Fruit fly (Drosophila melanogaster) whole organism, embryonic: ENCODE results near the gene Larp7.

Source experiments
- BEAF-32 ChIP-seq: fragments of 200-800 bp; sonication (Bioruptor generic); optimal IDR thresholded peaks from 3 replicates; lab custom pipeline; 2017; ENCODE audit warnings: missing biosample characterization, missing genetic modification characterization, mild to moderate bottlenecking, moderate library complexity, missing genetic modification reagents
- Blimp-1 ChIP-seq: fragments of 200-800 bp; sonication (Bioruptor generic); optimal IDR thresholded peaks from 3 replicates; lab custom pipeline; 2018; ENCODE audit warnings: missing biosample characterization, missing genetic modification characterization, mild to moderate bottlenecking, moderate library complexity, missing genetic modification reagents
- CG10209 ChIP-seq: fragments of 200-800 bp; sonication (Bioruptor generic); optimal IDR thresholded peaks from 3 replicates; lab custom pipeline; 2017; ENCODE audit warnings: missing biosample characterization, mild to moderate bottlenecking, missing genetic modification characterization, missing genetic modification reagents
- CG10431 ChIP-seq: fragments of 200-800 bp; sonication (Bioruptor generic); optimal IDR thresholded peaks from 3 replicates; lab custom pipeline; 2018; ENCODE audit warnings: missing biosample characterization, mild to moderate bottlenecking, missing genetic modification characterization
- CG12659 ChIP-seq: fragments of 200-800 bp; sonication (Bioruptor generic); optimal IDR thresholded peaks from 3 replicates; lab custom pipeline; 2017; ENCODE audit warnings: mild to moderate bottlenecking, missing biosample characterization, missing genetic modification reagents, missing genetic modification characterization
- CG14860 ChIP-seq: fragments of 200-800 bp; sonication (Bioruptor generic); IDR thresholded peaks from 3 replicates; pipeline ENCODE4 v1.3.6; 2022; ENCODE audit warnings: missing biosample characterization, missing genetic modification characterization; ENCODE audit not compliant: partially characterized antibody
- CG14965 ChIP-seq: fragments of 200-800 bp; sonication (Bioruptor generic); optimal IDR thresholded peaks from 2 replicates; lab custom pipeline; 2016; ENCODE audit warnings: missing biosample characterization, missing genetic modification characterization, borderline replicate concordance
- CG15696 ChIP-seq: fragments of 200-800 bp; sonication (Bioruptor generic); optimal IDR thresholded peaks from 2 replicates; lab custom pipeline; 2019; ENCODE audit warnings: missing biosample characterization, mild to moderate bottlenecking, missing genetic modification characterization, moderate library complexity
- CG1603 ChIP-seq: fragments of 200-800 bp; sonication (Bioruptor generic); optimal IDR thresholded peaks from 2 replicates; lab custom pipeline; 2019; ENCODE audit warnings: missing biosample characterization, mild to moderate bottlenecking, missing genetic modification characterization, moderate library complexity
- CG17829 ChIP-seq: fragments of 200-800 bp; optimal IDR thresholded peaks from 2 replicates; lab custom pipeline; 2019; ENCODE audit warnings: missing biosample characterization, mild to moderate bottlenecking, missing genetic modification characterization, moderate library complexity
- CG18619 ChIP-seq: fragments of 200-800 bp; sonication (Bioruptor generic); optimal IDR thresholded peaks from 3 replicates; lab custom pipeline; 2017; ENCODE audit warnings: missing biosample characterization, mild to moderate bottlenecking, missing genetic modification characterization
- CG2199 ChIP-seq: fragments of 200-800 bp; sonication (Bioruptor generic); IDR thresholded peaks from 3 replicates; pipeline ENCODE4 v1.3.6; 2022; ENCODE audit warnings: missing biosample characterization, missing genetic modification characterization
- CG2202 ChIP-seq: fragments of 200-800 bp; sonication (Bioruptor generic); optimal IDR thresholded peaks from 2 replicates; lab custom pipeline; 2018; ENCODE audit warnings: missing biosample characterization, mild to moderate bottlenecking, missing genetic modification characterization
- CG2889 ChIP-seq: fragments of 200-800 bp; sonication (Bioruptor generic); IDR thresholded peaks from 3 replicates; pipeline ENCODE4 v1.3.6; 2022; ENCODE audit warnings: missing biosample characterization, missing genetic modification characterization
- CG33557 ChIP-seq: fragments of 200-800 bp; sonication (Bioruptor generic); optimal IDR thresholded peaks from 2 replicates; lab custom pipeline; 2019; ENCODE audit warnings: missing biosample characterization, mild to moderate bottlenecking, missing genetic modification characterization, moderate library complexity
- CG4360 ChIP-seq: fragments of 200-800 bp; sonication (Bioruptor generic); IDR thresholded peaks from 2 replicates; pipeline ENCODE4 v1.3.6; 2022; ENCODE audit warnings: missing biosample characterization, missing genetic modification characterization
- CG4617 ChIP-seq: fragments of 200-800 bp; sonication (Bioruptor generic); optimal IDR thresholded peaks from 3 replicates; lab custom pipeline; 2016; ENCODE audit warnings: missing biosample characterization, missing genetic modification characterization, borderline replicate concordance
- CG5180 ChIP-seq: fragments of 200-800 bp; sonication (Bioruptor generic); optimal IDR thresholded peaks from 3 replicates; lab custom pipeline; 2017; ENCODE audit warnings: missing biosample characterization, missing genetic modification characterization, mild to moderate bottlenecking, moderate library complexity, missing genetic modification reagents
- CG5953 ChIP-seq: fragments of 200-800 bp; sonication (Bioruptor generic); IDR thresholded peaks from 2 replicates; pipeline ENCODE4 v1.3.6; 2022; ENCODE audit warnings: missing biosample characterization, missing genetic modification characterization
- CG6791 ChIP-seq: fragments of 200-800 bp; sonication (Bioruptor generic); IDR thresholded peaks from 3 replicates; pipeline ENCODE4 v1.3.6; 2022; ENCODE audit warnings: missing biosample characterization, missing genetic modification characterization; ENCODE audit not compliant: partially characterized antibody
- CG6813 ChIP-seq: fragments of 200-800 bp; sonication (Bioruptor generic); optimal IDR thresholded peaks from 2 replicates; lab custom pipeline; 2017; ENCODE audit warnings: missing biosample characterization, missing genetic modification characterization, mild to moderate bottlenecking, moderate library complexity, missing genetic modification reagents
- CG7372 ChIP-seq: fragments of 200-800 bp; sonication (Bioruptor generic); IDR thresholded peaks from 2 replicates; pipeline ENCODE4 v1.3.6; 2022; ENCODE audit warnings: missing biosample characterization, missing genetic modification characterization
- Doc3 ChIP-seq: fragments of 200-800 bp; sonication (Bioruptor generic); IDR thresholded peaks from 3 replicates; pipeline ENCODE4 v1.3.6; 2022; ENCODE audit warnings: missing biosample characterization, missing genetic modification characterization; ENCODE audit not compliant: partially characterized antibody
- Dref ChIP-seq: fragments of 200-800 bp; sonication (Bioruptor generic); IDR thresholded peaks from 2 replicates; pipeline ENCODE4 v1.3.6; 2022; ENCODE audit warnings: missing biosample characterization, missing genetic modification characterization
- Hand ChIP-seq: fragments of 200-800 bp; sonication (Bioruptor generic); optimal IDR thresholded peaks from 2 replicates; lab custom pipeline; 2017; ENCODE audit warnings: mild to moderate bottlenecking, missing biosample characterization, missing genetic modification reagents, missing genetic modification characterization
- Hmx ChIP-seq: fragments of 200-800 bp; sonication (Bioruptor generic); optimal IDR thresholded peaks from 2 replicates; lab custom pipeline; 2016; ENCODE audit warnings: missing biosample characterization, missing genetic modification characterization
- Hr78 ChIP-seq, 2 experiments: fragments of 200-800 bp in 1 of 2; fragments of >200 bp in 1 of 2; sonication (Bioruptor generic) in 1 of 2; optimal IDR thresholded peaks; 2 replicates each; lab custom pipeline; 2017 to 2019; ENCODE audit warnings: missing biosample characterization in 2 of 2, missing genetic modification characterization in 2 of 2, mild to moderate bottlenecking in 1 of 2, moderate library complexity in 1 of 2
- MBD-R2 ChIP-seq: fragments of 200-800 bp; sonication (Bioruptor generic); IDR thresholded peaks from 2 replicates; pipeline ENCODE4 v1.3.6; 2022; ENCODE audit warnings: missing biosample characterization, missing genetic modification characterization
- MESR4 ChIP-seq: fragments of 200-800 bp; sonication (Bioruptor generic); optimal IDR thresholded peaks from 2 replicates; lab custom pipeline; 2018; ENCODE audit warnings: missing biosample characterization, mild to moderate bottlenecking, missing genetic modification characterization, moderate library complexity
- Poxn ChIP-seq: fragments of 200-800 bp; sonication (Bioruptor generic); IDR thresholded peaks from 2 replicates; pipeline ENCODE4 v1.3.6; 2022; ENCODE audit warnings: missing biosample characterization, missing genetic modification characterization
- Ptx1 ChIP-seq: fragments of 200-800 bp; sonication (Bioruptor generic); IDR thresholded peaks from 2 replicates; pipeline ENCODE4 v1.3.6; 2022; ENCODE audit warnings: missing biosample characterization, missing genetic modification characterization
- Scr ChIP-seq: fragments of 200-800 bp; sonication (Bioruptor generic); IDR thresholded peaks from 2 replicates; pipeline ENCODE4 v1.3.6; 2022; ENCODE audit warnings: missing biosample characterization, missing genetic modification characterization; ENCODE audit not compliant: partially characterized antibody
- Taf1 ChIP-seq: fragments of 200-800 bp; sonication (Bioruptor generic); IDR thresholded peaks from 2 replicates; pipeline ENCODE4 v1.3.6; 2022; ENCODE audit warnings: missing biosample characterization, missing genetic modification characterization
- Xrp1 ChIP-seq: fragments of 200-800 bp; sonication (Bioruptor generic); IDR thresholded peaks from 2 replicates; pipeline ENCODE4 v1.3.6; 2022; ENCODE audit warnings: missing biosample characterization, missing genetic modification characterization
- al ChIP-seq: fragments of 200-800 bp; sonication (Bioruptor generic); IDR thresholded peaks from 2 replicates; pipeline ENCODE4 v1.3.6; 2022; ENCODE audit warnings: missing biosample characterization, missing genetic modification characterization
- ato ChIP-seq: fragments of 200-800 bp; sonication (Bioruptor generic); IDR thresholded peaks from 2 replicates; pipeline ENCODE4 v1.3.6; 2022; ENCODE audit warnings: missing biosample characterization, missing genetic modification characterization; ENCODE audit not compliant: partially characterized antibody
- gce ChIP-seq: fragments of 200-800 bp; sonication (Bioruptor generic); IDR thresholded peaks from 3 replicates; pipeline ENCODE4 v1.3.6; 2022; ENCODE audit warnings: missing biosample characterization, missing genetic modification characterization
- hkb ChIP-seq, 2 experiments: fragments of 200-800 bp in 1 of 2; fragments of >200 bp in 1 of 2; sonication (Bioruptor generic) in 1 of 2; IDR thresholded peaks in 1 of 2; optimal IDR thresholded peaks in 1 of 2; 2 replicates each; pipeline versions ENCODE4 v1.3.6 to Lab custom; 2017 to 2022; ENCODE audit warnings: missing biosample characterization in 1 of 2, missing genetic modification characterization in 1 of 2
- kni ChIP-seq: fragments of 200-800 bp; sonication (Bioruptor generic); optimal IDR thresholded peaks from 3 replicates; lab custom pipeline; 2017; ENCODE audit warnings: mild to moderate bottlenecking, missing biosample characterization, missing genetic modification reagents, missing genetic modification characterization
- knrl ChIP-seq: fragments of 200-800 bp; sonication (Bioruptor generic); IDR thresholded peaks from 3 replicates; pipeline ENCODE4 v1.3.6; 2022; ENCODE audit warnings: missing biosample characterization, missing genetic modification characterization; ENCODE audit not compliant: partially characterized antibody
- nmo ChIP-seq: fragments of 200-800 bp; sonication (Bioruptor generic); optimal IDR thresholded peaks from 2 replicates; lab custom pipeline; 2018; ENCODE audit warnings: missing biosample characterization, mild to moderate bottlenecking, missing genetic modification characterization, moderate library complexity
- org-1 ChIP-seq: fragments of 200-800 bp; sonication (Bioruptor generic); optimal IDR thresholded peaks from 2 replicates; lab custom pipeline; 2017; ENCODE audit warnings: missing biosample characterization, missing genetic modification characterization
- otp ChIP-seq: fragments of 200-800 bp; sonication (Bioruptor generic); IDR thresholded peaks from 3 replicates; pipeline ENCODE4, ENCODE4 v1.3.6; 2022; ENCODE audit warnings: missing biosample characterization, missing genetic modification characterization
- pb ChIP-seq: fragments of 200-800 bp; sonication (Bioruptor generic); optimal IDR thresholded peaks from 3 replicates; lab custom pipeline; 2016; ENCODE audit warnings: missing biosample characterization, missing genetic modification characterization
- psq ChIP-seq: fragments of 200-800 bp; sonication (Bioruptor generic); optimal IDR thresholded peaks from 2 replicates; lab custom pipeline; 2017; ENCODE audit warnings: missing biosample characterization, missing genetic modification characterization
- row ChIP-seq: fragments of 200-800 bp; sonication (Bioruptor generic); IDR thresholded peaks from 3 replicates; pipeline ENCODE4 v1.3.6; 2022; ENCODE audit warnings: missing biosample characterization, missing genetic modification characterization
- sd ChIP-seq: fragments of 200-800 bp; sonication (Bioruptor generic); optimal IDR thresholded peaks from 3 replicates; lab custom pipeline; 2018; ENCODE audit warnings: missing biosample characterization, mild to moderate bottlenecking, missing genetic modification characterization, moderate library complexity
- stwl ChIP-seq: fragments of 200-800 bp; sonication (Bioruptor generic); optimal IDR thresholded peaks from 3 replicates; lab custom pipeline; 2018; ENCODE audit warnings: missing biosample characterization, mild to moderate bottlenecking, missing genetic modification characterization, moderate library complexity
- tup ChIP-seq: fragments of 200-800 bp; sonication (Bioruptor generic); optimal IDR thresholded peaks from 2 replicates; lab custom pipeline; 2016; ENCODE audit warnings: missing biosample characterization, mild to moderate bottlenecking, missing genetic modification characterization, moderate library complexity

The Larp7 gene

dm6 chrX:9232199-9232598 lies 11.4 kb upstream of the Larp7 start, which contains the start of gene CG12121 (continued):
- TF ChIP-seq CG2202 (tag; lab: Kevin White, UChicago): no peak
- TF ChIP-seq gce: no peak
- no peak for TF ChIP-seq CG18619 (GFP tag; lab: Kevin White, UChicago)
- no peak for TF ChIP-seq tup (GFP tag; lab: Kevin White, UChicago)
- no peak for TF ChIP-seq CG14965 (GFP tag; lab: Kevin White, UChicago)
- TF ChIP-seq CG10209: no peak
- TF ChIP-seq pb (GFP tag; lab: Kevin White, UChicago): no peak
- TF ChIP-seq Blimp-1: no peak
- TF ChIP-seq BEAF-32 (GFP tag; lab: Kevin White, UChicago): peak; percentile 66
- 0 out of 3 replicates have a peak, but pooled peaks have one; percentile 21 for TF ChIP-seq row
- TF ChIP-seq CG12659 (GFP tag; lab: Kevin White, UChicago): peak; percentile 11
- TF ChIP-seq CG4617 (GFP tag; lab: Kevin White, UChicago): peak; percentile 34
- TF ChIP-seq CG15696 (tag; lab: Kevin White, UChicago): no peak
- no peak for TF ChIP-seq sd (tag; lab: Kevin White, UChicago)
- TF ChIP-seq CG33557 (GFP tag; lab: Kevin White, UChicago): no peak
- no peak for TF ChIP-seq CG5953 (GFP tag; lab: Robert Waterston, UW)
- no peak for TF ChIP-seq Hmx (GFP tag; lab: Kevin White, UChicago)
- peak; percentile 59 for TF ChIP-seq MBD-R2 (GFP tag; lab: Robert Waterston, UW)
- peak; percentile 56; the same call in 2 of the 3 replicates for TF ChIP-seq CG14860 (GFP tag; lab: Robert Waterston, UW)
- TF ChIP-seq hkb (optimal IDR thresholded peaks at IDR 0.05; lab: Kevin White, UChicago): no peak
- TF ChIP-seq hkb (GFP tag; IDR thresholded peaks at IDR 0.05; lab: Robert Waterston, UW): no peak
- no peak for TF ChIP-seq kni (GFP tag; lab: Kevin White, UChicago)
- TF ChIP-seq CG4360: no peak
- peak; percentile 80 for TF ChIP-seq CG6791 (GFP tag; lab: Robert Waterston, UW)
- TF ChIP-seq org-1: no peak
- no peak for TF ChIP-seq Hand
- TF ChIP-seq CG17829: peak; percentile 18
- no peak for TF ChIP-seq otp (GFP tag; lab: Robert Waterston, UW)
- TF ChIP-seq Xrp1 (GFP tag; lab: Robert Waterston, UW): no peak
- no peak for TF ChIP-seq psq (GFP tag; lab: Kevin White, UChicago)
- TF ChIP-seq CG10431 (GFP tag; lab: Kevin White, UChicago): no peak
- no peak for TF ChIP-seq CG2199
- TF ChIP-seq CG5180 (GFP tag; lab: Kevin White, UChicago): no peak
- TF ChIP-seq CG6813 (GFP tag; lab: Kevin White, UChicago): no peak
- TF ChIP-seq Taf1 (GFP tag; lab: Robert Waterston, UW): no peak
- TF ChIP-seq Doc3: peak; percentile 58
- no peak for TF ChIP-seq Poxn (GFP tag; lab: Robert Waterston, UW)
- TF ChIP-seq stwl: peak; percentile 53
- no peak for TF ChIP-seq CG1603 (tag; lab: Kevin White, UChicago)
- TF ChIP-seq ato (GFP tag; lab: Robert Waterston, UW): peak; percentile 73
- no peak for TF ChIP-seq Hr78 (GFP tag; optimal IDR thresholded peaks at IDR 0.05; lab: Kevin White, UChicago)
- no peak for TF ChIP-seq Ptx1 (GFP tag; lab: Robert Waterston, UW)
- peak; percentile 65 for TF ChIP-seq Scr (GFP tag; lab: Robert Waterston, UW)
- no peak for TF ChIP-seq nmo (GFP tag; lab: Kevin White, UChicago)
- TF ChIP-seq knrl (GFP tag; lab: Robert Waterston, UW): peak; percentile 52; the same call in 2 of the 3 replicates
- peak; percentile 77 for TF ChIP-seq MESR4 (GFP tag; lab: Kevin White, UChicago)
- TF ChIP-seq CG7372 (GFP tag; lab: Robert Waterston, UW): no peak
- peak; percentile 87 for TF ChIP-seq Dref (GFP tag; lab: Robert Waterston, UW)
- no peak for TF ChIP-seq CG2889
- TF ChIP-seq al: no peak
